Fruit fly (Drosophila melanogaster) S2 (cell line): Measurements from ENCODE around the gene Lk6.

ENCODE experiments used
- CG8478 ChIP-seq: fragments of >200 bp; optimal IDR thresholded peaks from 2 replicates; lab custom pipeline; 2018
- CTCF ChIP-seq, 2 experiments: fragments of >200 bp; optimal IDR thresholded peaks; 2 replicates each; lab custom pipeline; 2018

DNA sequence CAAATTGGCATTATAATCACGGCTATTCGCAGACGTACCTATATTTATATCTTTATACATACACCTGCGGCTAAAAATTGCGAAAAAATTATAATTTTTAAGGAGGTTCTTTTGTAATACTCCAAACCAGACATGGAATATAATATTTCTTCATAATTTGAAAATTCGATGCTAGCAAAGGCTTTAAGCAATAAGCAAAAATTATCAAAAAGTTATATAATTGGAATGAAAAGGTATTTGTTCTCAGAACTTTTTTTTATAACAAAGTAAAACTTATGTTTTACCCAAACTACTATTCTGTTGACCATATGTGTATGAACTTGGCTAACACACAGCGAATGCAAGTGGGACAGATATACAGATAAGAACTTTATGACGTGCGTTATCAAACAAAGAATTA, 41.3 kb upstream of the Lk6 start:
- TF ChIP-seq CTCF (optimal IDR thresholded peaks at IDR 0.05; lab: Kevin White, UChicago) (no peak), CG8478 (lab: Kevin White, UChicago) (no peak)
